Worm (Caenorhabditis elegans) whole organism, late embryonic: ENCODE measurements around the gene nspa-8.

Source experiments
- C08G9.2 ChIP-seq: sonication (generic microtip); optimal IDR thresholded peaks from 2 replicates; lab custom pipeline; 2016; ENCODE audit warnings: mild to moderate bottlenecking, missing genetic modification characterization, moderate library complexity, missing compliant biosample characterization
- K09A11.1 ChIP-seq: sonication (generic microtip); optimal IDR thresholded peaks from 2 replicates; lab custom pipeline; 2017; ENCODE audit warnings: antibody characterized with exemption, mild to moderate bottlenecking, missing genetic modification characterization, missing compliant biosample characterization; ENCODE audit not compliant: insufficient read depth
- T23F11.4 ChIP-seq: fragments of 200-800 bp; sonication (Bioruptor generic); optimal IDR thresholded peaks from 2 replicates; lab custom pipeline; 2018; ENCODE audit warnings: mild to moderate bottlenecking, missing genetic modification characterization, missing compliant biosample characterization
- Y22D7AL.16 ChIP-seq: sonication (generic microtip); optimal IDR thresholded peaks from 2 replicates; lab custom pipeline; 2016; ENCODE audit warnings: missing genetic modification characterization, missing compliant biosample characterization
- ama-1 ChIP-seq: fragments of 150-350 bp; optimal IDR thresholded peaks from 2 replicates; lab custom pipeline; 2014
- ceh-14 ChIP-seq: sonication (generic microtip); optimal IDR thresholded peaks from 2 replicates; lab custom pipeline; 2016; ENCODE audit warnings: missing genotype, missing genetic modification characterization, missing compliant biosample characterization
- ceh-18 ChIP-seq: sonication (generic microtip); optimal IDR thresholded peaks from 2 replicates; lab custom pipeline; 2016; ENCODE audit warnings: missing genetic modification characterization, missing compliant biosample characterization
- ceh-19 ChIP-seq: fragments of 200-800 bp; sonication (Bioruptor generic); optimal IDR thresholded peaks from 2 replicates; lab custom pipeline; 2018; ENCODE audit warnings: mild to moderate bottlenecking, missing genetic modification characterization, missing compliant biosample characterization
- ceh-31 ChIP-seq: sonication (generic microtip); optimal IDR thresholded peaks from 2 replicates; lab custom pipeline; 2016; ENCODE audit warnings: missing genetic modification characterization, missing compliant biosample characterization
- ceh-48 ChIP-seq: sonication (generic microtip); optimal IDR thresholded peaks from 2 replicates; lab custom pipeline; 2016; ENCODE audit warnings: missing genetic modification characterization, inconsistent platforms, missing compliant biosample characterization
- ceh-6 ChIP-seq: fragments of 200-800 bp; sonication (Bioruptor generic); optimal IDR thresholded peaks from 2 replicates; lab custom pipeline; 2018; ENCODE audit warnings: mild to moderate bottlenecking, missing genetic modification characterization, missing compliant biosample characterization
- elt-4 ChIP-seq: sonication (generic microtip); optimal IDR thresholded peaks from 2 replicates; lab custom pipeline; 2016; ENCODE audit warnings: missing genetic modification characterization, missing compliant biosample characterization
- gmeb-2 ChIP-seq: sonication (generic microtip); optimal IDR thresholded peaks from 2 replicates; lab custom pipeline; 2016; ENCODE audit warnings: missing genetic modification characterization, inconsistent platforms, missing compliant biosample characterization
- hlh-30 ChIP-seq: sonication (generic microtip); optimal IDR thresholded peaks from 2 replicates; lab custom pipeline; 2017; ENCODE audit warnings: antibody characterized with exemption, missing genetic modification characterization, missing compliant biosample characterization; ENCODE audit not compliant: insufficient read depth
- hlh-6 ChIP-seq: sonication (generic microtip); optimal IDR thresholded peaks from 2 replicates; lab custom pipeline; 2016; ENCODE audit warnings: missing genotype, missing genetic modification characterization, missing compliant biosample characterization
- hlh-8 ChIP-seq: sonication (generic microtip); optimal IDR thresholded peaks from 2 replicates; lab custom pipeline; 2016; ENCODE audit warnings: missing genotype, missing genetic modification characterization, missing compliant biosample characterization
- madf-2 ChIP-seq: sonication (generic microtip); optimal IDR thresholded peaks from 2 replicates; lab custom pipeline; 2017; ENCODE audit warnings: missing genetic modification characterization, missing compliant biosample characterization
- mec-3 ChIP-seq: sonication (generic microtip); optimal IDR thresholded peaks from 2 replicates; lab custom pipeline; 2016; ENCODE audit warnings: borderline replicate concordance, missing genetic modification characterization, missing compliant biosample characterization
- nfya-1 ChIP-seq: sonication (generic microtip); optimal IDR thresholded peaks from 2 replicates; lab custom pipeline; 2017; ENCODE audit warnings: missing genetic modification characterization, mild to moderate bottlenecking, missing compliant biosample characterization, antibody characterized with exemption, moderate library complexity
- nhr-232 ChIP-seq: sonication (generic microtip); optimal IDR thresholded peaks from 2 replicates; lab custom pipeline; 2016; ENCODE audit warnings: missing genetic modification characterization, missing compliant biosample characterization
- npax-4 ChIP-seq: sonication (generic microtip); optimal IDR thresholded peaks from 2 replicates; lab custom pipeline; 2016; ENCODE audit warnings: missing genetic modification characterization, missing compliant biosample characterization
- odd-2 ChIP-seq: sonication (generic microtip); optimal IDR thresholded peaks from 2 replicates; lab custom pipeline; 2017; ENCODE audit warnings: antibody characterized with exemption, mild to moderate bottlenecking, missing genetic modification characterization, missing compliant biosample characterization
- pat-9 ChIP-seq: fragments of 200-800 bp; sonication (Bioruptor generic); optimal IDR thresholded peaks from 2 replicates; lab custom pipeline; 2018; ENCODE audit warnings: mild to moderate bottlenecking, missing genetic modification characterization, moderate library complexity, missing compliant biosample characterization
- pha-2 ChIP-seq: sonication (generic microtip); optimal IDR thresholded peaks from 2 replicates; lab custom pipeline; 2017; ENCODE audit warnings: mild to moderate bottlenecking, missing genetic modification characterization, missing compliant biosample characterization
- ref-2 ChIP-seq: sonication (generic microtip); optimal IDR thresholded peaks from 2 replicates; lab custom pipeline; 2016; ENCODE audit warnings: missing genetic modification characterization, missing compliant biosample characterization
- rnt-1 ChIP-seq: sonication (generic microtip); optimal IDR thresholded peaks from 2 replicates; lab custom pipeline; 2016; ENCODE audit warnings: missing genetic modification characterization, missing compliant biosample characterization
- sdc-2 ChIP-seq: sonication (generic microtip); optimal IDR thresholded peaks from 2 replicates; lab custom pipeline; 2016; ENCODE audit warnings: missing genotype, missing genetic modification characterization, missing compliant biosample characterization
- tbx-2 ChIP-seq: sonication (generic microtip); optimal IDR thresholded peaks from 2 replicates; lab custom pipeline; 2016; ENCODE audit warnings: missing genetic modification characterization, missing compliant biosample characterization
- ttx-3 ChIP-seq: sonication (generic microtip); optimal IDR thresholded peaks from 2 replicates; lab custom pipeline; 2016; ENCODE audit warnings: missing genetic modification reagents, missing genetic modification characterization, missing compliant biosample characterization
- unc-42 ChIP-seq: sonication (generic microtip); optimal IDR thresholded peaks from 2 replicates; lab custom pipeline; 2016; ENCODE audit warnings: missing genotype, missing genetic modification characterization, missing compliant biosample characterization
- unc-55 ChIP-seq: sonication (generic microtip); optimal IDR thresholded peaks from 2 replicates; lab custom pipeline; 2017; ENCODE audit warnings: missing biosample characterization, missing genetic modification reagents, missing genetic modification characterization
- unc-86 ChIP-seq: sonication (generic microtip); optimal IDR thresholded peaks from 2 replicates; lab custom pipeline; 2016; ENCODE audit warnings: missing genetic modification characterization, missing compliant biosample characterization
- ztf-16 ChIP-seq: sonication (generic microtip); optimal IDR thresholded peaks from 2 replicates; lab custom pipeline; 2017; ENCODE audit warnings: missing genetic modification characterization, missing compliant biosample characterization

nspa-8 gene

DNA sequence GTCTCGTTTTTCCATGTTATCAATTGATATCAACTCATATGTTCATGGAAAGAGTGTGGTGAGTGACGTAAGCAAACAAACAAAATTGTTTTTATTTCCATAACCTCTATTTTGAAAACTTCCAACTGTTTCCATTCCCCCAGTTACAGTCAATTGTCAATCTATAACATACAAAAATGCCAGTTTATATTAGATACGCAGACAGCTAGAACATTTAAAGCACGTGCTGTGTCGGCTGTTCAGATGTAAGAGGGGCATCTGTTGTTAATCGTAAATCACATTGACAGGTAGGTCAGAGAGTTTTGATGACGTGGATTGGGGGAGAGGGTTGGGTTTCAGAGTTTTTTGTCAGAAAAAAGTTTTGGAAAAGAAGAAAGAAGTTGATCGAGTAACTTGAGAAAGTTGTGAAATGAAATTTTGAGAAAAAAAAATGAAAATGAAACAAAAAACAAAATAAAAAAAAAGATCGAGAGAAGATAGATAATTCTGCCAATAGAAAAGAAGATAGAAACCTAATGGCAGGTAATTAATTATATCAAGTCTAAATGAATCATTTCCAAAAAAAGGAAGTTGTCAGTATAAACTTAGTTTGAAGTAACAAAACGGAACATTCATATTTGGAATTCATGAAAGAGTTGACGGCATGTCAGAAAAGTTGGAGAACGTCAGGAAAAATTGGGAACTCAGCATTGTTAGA, 21.8 kb upstream of the nspa-8 start:
- TF ChIP-seq hlh-8 (tag; lab: Kevin White, UChicago) = peak; percentile 13
- no peak for TF ChIP-seq ceh-48 (tag; lab: Kevin White, UChicago)
- TF ChIP-seq rnt-1 (tag; lab: Kevin White, UChicago) = peak; percentile 36
- peak; percentile 87 for TF ChIP-seq hlh-30 (tag; lab: Kevin White, UChicago)
- TF ChIP-seq unc-55 (GFP tag; lab: Kevin White, UChicago) = peak; percentile 99
- peak; percentile 61 for TF ChIP-seq ceh-18 (tag; lab: Kevin White, UChicago)
- peak; percentile 31 for TF ChIP-seq nfya-1 (tag; lab: Kevin White, UChicago)
- TF ChIP-seq Y22D7AL.16 (tag; lab: Kevin White, UChicago) = no peak

DNA sequence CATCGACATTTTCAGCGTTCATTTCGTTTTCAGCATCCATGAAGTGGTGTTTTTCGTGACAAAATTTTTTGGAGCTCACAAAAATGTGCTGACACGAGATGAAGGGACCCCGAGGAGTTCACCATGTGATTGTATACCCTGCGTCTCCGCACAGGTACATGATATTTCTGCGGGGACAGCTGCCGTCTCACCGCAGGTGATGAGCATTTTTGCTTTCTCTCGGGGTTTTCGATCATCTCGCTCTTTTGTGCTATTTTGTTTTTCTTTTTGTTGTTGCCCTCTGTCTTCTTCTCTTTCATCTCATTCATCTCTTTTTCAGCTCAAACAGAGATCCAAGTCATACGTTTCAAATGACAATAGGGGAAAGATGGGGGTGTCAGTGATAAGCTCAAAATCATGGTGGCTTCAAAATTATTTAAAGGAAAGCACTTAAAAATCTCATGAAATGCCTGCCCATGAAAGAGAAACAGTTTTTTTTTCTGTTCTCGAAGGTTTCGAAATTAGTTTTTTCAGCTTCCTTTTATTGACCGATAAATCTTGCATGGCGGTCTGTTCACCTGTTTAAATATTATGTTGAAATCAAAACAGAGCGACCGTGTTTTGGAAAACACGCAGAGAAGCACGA, 20.6 kb upstream of the nspa-8 start, which contains the start of gene ret-1:
Gene ret-1, minus strand, starts transcription at position 123 of the 625 bp plus-strand sequence.
- TF ChIP-seq hlh-30 (tag; lab: Kevin White, UChicago) = peak; percentile 83
- peak; percentile 78 for TF ChIP-seq rnt-1 (tag; lab: Kevin White, UChicago)
- peak; percentile 6 for TF ChIP-seq ceh-18 (tag; lab: Kevin White, UChicago)
- no peak for TF ChIP-seq pha-2 (tag; lab: Kevin White, UChicago)
- TF ChIP-seq sdc-2 = no peak
- peak; percentile 45 for TF ChIP-seq unc-55 (GFP tag; lab: Kevin White, UChicago)
- peak; percentile 8 for TF ChIP-seq madf-2 (tag; lab: Kevin White, UChicago)
- TF ChIP-seq, all 69 proteins: peak for 5

DNA sequence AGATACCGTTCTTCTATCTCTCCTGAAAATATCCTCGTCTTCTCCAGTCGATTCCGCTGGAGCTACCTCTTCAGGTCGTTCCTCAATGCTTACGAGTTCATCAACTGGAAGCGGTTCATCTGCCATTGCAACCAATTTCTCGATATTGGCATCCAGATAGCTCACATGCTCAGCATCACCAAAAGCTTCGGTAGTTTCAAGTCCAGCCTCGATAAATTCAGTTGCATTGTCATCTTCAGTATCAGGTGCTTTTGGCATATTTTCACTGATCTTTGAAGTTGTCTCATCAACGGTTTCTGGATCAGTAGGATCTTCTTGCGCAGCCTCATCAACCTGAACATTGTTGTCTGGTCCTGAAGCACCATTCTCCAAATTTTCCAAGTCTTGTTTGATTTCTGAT, 14.8 kb upstream of the nspa-8 start:
- no peak for TF ChIP-seq pha-2 (tag; lab: Kevin White, UChicago)

DNA sequence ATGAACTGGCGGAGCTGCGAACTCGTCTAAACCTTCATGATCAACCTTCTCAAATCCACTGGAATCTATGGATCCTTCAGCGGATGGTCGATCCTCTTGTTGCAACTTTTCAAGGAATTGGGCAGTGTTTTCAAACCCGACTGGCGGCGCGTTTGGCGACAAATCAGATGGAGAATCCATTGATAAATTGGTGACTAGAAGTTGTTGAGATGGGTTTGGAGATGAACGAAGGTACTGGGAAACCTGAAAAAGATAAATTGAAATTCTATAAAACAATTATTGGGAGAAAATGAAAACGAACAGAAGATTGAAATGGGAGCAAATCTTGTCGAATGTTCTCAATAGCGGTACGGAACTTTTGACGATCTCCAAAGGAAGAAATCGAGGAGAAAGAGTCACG, 11.3 kb upstream of the nspa-8 start:
- TF ChIP-seq unc-55 (GFP tag; lab: Kevin White, UChicago) (no peak), elt-4 (tag; lab: Kevin White, UChicago) (no peak), ceh-18 (tag; lab: Kevin White, UChicago) (no peak), nhr-232 (tag; lab: Kevin White, UChicago) (no peak)

DNA sequence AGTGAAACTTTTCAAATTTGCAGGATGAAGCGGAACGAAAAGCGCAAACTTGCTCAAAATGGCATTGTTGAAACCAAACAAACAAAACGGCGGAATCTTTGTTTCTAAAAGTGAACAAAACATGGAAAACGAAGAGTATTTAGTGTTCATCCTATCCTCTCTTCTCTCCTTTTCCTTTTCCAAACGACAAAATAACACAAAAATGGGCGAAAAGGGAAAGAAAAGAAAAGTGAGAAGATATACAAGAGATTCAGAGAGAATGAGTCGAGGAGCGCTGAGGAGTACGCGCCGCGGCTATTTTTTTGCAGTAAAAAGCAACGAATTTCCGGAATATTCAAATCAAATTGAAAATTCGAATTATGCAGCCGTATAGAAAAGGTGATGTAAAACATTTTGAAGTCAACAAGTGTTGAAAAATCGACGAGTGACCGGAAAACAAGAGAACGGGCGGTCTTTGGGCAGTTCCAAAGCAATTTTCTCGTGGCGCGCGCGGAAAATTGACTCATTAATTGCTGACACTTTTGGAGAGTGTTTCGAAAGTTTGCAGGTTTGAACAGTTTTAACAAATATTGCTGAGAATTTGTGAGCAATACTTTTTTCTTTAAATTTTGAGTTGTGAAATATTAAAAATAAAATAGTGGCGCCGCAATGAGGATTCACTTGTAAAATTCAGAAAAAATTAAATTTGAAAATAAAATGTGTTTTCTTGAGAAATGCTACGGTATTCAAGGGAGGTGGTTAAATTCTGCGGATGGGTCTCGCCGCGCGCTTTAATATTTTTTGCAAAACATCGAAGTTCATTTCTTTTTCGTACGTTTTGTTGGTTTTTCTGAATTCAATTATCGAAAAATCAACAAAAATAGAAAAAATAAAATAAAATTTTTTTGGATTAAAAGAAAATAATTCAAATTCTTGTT, 8.5 kb upstream of the nspa-8 start:
- TF ChIP-seq pat-9 (tag; lab: Kevin White, UChicago) (no peak), gmeb-2 (no peak), sdc-2 (no peak), unc-42 (tag; lab: Kevin White, UChicago) (peak; percentile 39), mec-3 (tag; lab: Kevin White, UChicago) (no peak), ttx-3 (tag; lab: Kevin White, UChicago) (no peak), ama-1 (lab: Kevin White, UChicago) (no peak)

DNA sequence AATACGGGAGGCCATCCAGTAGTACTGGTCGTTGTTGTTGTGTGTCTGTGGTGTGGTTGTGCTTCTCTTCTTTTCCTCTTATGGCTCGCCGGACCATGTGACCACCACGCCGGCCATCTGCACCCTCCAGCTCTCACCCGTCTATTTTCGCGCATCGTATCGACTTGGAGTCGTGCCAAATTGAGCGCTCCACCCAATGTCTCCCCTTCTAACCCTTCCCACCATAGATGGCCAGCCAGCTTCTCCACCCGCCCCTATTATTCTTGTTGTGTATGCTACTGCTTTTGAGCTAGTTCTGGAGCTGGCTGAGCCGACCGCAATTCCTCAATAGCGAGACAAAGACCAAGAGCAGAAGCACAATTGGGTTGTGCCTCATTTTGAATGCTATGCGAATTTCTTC, 6.4 kb upstream of the nspa-8 start:
- TF ChIP-seq hlh-30 (tag; lab: Kevin White, UChicago) (peak; percentile 80), ceh-31 (tag; lab: Kevin White, UChicago) (peak; percentile 80), ceh-19 (GFP tag; lab: Kevin White, UChicago) (peak; percentile 45), ceh-18 (tag; lab: Kevin White, UChicago) (peak; percentile 43), ref-2 (tag; lab: Kevin White, UChicago) (peak; percentile 11), unc-55 (GFP tag; lab: Kevin White, UChicago) (peak; percentile 37), unc-42 (tag; lab: Kevin White, UChicago) (peak; percentile 68), ztf-16 (tag; lab: Kevin White, UChicago) (no peak), ceh-48 (tag; lab: Kevin White, UChicago) (peak; percentile 59), nfya-1 (tag; lab: Kevin White, UChicago) (peak; percentile 27), ceh-6 (peak; percentile 13), C08G9.2 (tag; lab: Kevin White, UChicago) (no peak), tbx-2 (tag; lab: Kevin White, UChicago) (peak; percentile 55), hlh-8 (tag; lab: Kevin White, UChicago) (no peak), npax-4 (tag; lab: Kevin White, UChicago) (no peak), T23F11.4 (no peak), odd-2 (tag; lab: Kevin White, UChicago) (no peak), hlh-6 (tag; lab: Kevin White, UChicago) (no peak), unc-86 (tag; lab: Kevin White, UChicago) (no peak), K09A11.1 (no peak), ceh-14 (tag; lab: Kevin White, UChicago) (peak; percentile 39), ttx-3 (tag; lab: Kevin White, UChicago) (no peak)
- TF ChIP-seq, all 69 proteins: peak for 12
